Worm (Caenorhabditis elegans): ENCODE data around the gene F14H12.8.

Gene F14H12.8

ce11 chrX:4364877-4365276 lies at the start of gene F14H12.8:
Gene F14H12.8 (minus strand): TSS chrX:4364977.
- TF ChIP-seq fos-1 (tag; optimal IDR thresholded peaks at IDR 0.05) (no peak), ceh-16 (tag; optimal IDR thresholded peaks at IDR 0.05) (no peak), nhr-25 (tag; optimal IDR thresholded peaks at IDR 0.05) (no peak), nhr-77 (tag; optimal IDR thresholded peaks at IDR 0.05) (no peak), lin-11 (tag; optimal IDR thresholded peaks at IDR 0.05) (no peak), nhr-21 (tag; optimal IDR thresholded peaks at IDR 0.05) (no peak), nhr-237 (tag; optimal IDR thresholded peaks at IDR 0.05) (no peak)

DNA sequence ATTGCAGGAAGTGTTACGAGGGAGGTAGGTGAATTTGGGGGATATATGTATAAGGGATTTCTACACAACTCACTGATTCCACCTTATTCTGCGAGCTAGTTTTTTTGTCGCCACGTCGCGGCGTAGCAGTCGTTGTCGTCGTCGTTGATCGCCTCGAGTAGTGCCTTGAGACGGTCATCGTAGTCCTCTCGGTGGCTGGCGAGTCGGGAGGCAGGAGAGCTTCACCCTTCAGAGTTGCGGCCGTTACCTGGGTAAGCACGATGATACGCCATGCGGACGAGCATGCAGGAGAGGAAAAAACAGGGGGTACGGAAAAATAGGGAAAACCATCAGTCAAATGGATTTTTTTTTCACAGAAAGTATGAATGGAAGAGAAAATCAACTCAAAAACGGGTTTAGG lies 48.4 kb upstream of the F14H12.8 start:
- no peak for TF ChIP-seq nhr-25 (tag; optimal IDR thresholded peaks at IDR 0.05)
- TF ChIP-seq lin-13 (GFP tag; optimal IDR thresholded peaks at IDR 0.05): no peak
- TF ChIP-seq alr-1 (tag; optimal IDR thresholded peaks at IDR 0.05): no peak
- no peak for TF ChIP-seq sma-9 (GFP tag; optimal IDR thresholded peaks at IDR 0.05)
- no peak for TF ChIP-seq sma-9 (tag; optimal IDR thresholded peaks at IDR 0.05)
- TF ChIP-seq skn-1 (tag; optimal IDR thresholded peaks at IDR 0.05): no peak

DNA sequence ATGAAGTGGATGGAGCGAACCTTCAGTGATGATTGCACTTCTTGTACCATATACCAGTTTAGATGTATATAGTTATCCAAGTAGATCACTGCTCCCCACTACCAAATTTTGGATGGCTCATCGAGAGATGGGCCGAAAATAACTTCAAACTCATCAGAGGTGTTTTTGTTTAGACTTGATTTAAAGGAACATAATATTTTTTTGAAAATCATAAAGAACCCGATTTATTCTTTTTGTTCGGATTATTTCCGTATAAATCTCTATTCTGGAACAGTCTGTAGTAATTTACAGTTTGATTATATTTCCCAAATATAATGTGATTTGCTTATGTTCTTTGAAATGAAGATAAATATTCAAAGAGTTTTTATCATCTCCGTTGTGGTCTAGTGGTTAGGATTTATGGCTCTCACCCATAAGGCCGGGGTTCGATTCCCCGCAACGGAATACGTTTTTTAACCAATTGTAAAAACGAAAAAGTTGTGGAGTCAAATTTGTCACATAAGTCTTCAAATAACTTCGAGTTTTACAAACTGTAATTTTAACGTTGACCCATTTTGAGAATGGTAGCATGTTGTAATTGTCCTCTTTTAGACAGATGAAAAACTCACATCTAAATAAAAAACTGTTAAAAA lies 45.6 kb upstream of the F14H12.8 start:
- no peak for TF ChIP-seq lsy-2 (tag; optimal IDR thresholded peaks at IDR 0.05)
- no peak for TF ChIP-seq unc-62 (GFP tag; optimal IDR thresholded peaks at IDR 0.05)
- TF ChIP-seq C34F6.9 (tag; optimal IDR thresholded peaks at IDR 0.05): no peak
- TF ChIP-seq nhr-11 (tag; optimal IDR thresholded peaks at IDR 0.05): no peak
- no peak for TF ChIP-seq nhr-10 (tag; optimal IDR thresholded peaks at IDR 0.05)
- no peak for TF ChIP-seq elt-3 (tag; optimal IDR thresholded peaks at IDR 0.05)
- TF ChIP-seq alr-1 (tag; optimal IDR thresholded peaks at IDR 0.05): no peak
- no peak for TF ChIP-seq sma-3 (GFP tag; optimal IDR thresholded peaks at IDR 0.05)
- no peak for TF ChIP-seq nhr-12 (tag; optimal IDR thresholded peaks at IDR 0.05)
- no peak for TF ChIP-seq nhr-21 (tag; optimal IDR thresholded peaks at IDR 0.05)
- TF ChIP-seq nhr-237 (tag; optimal IDR thresholded peaks at IDR 0.05): no peak
- no peak for TF ChIP-seq unc-39 (tag; optimal IDR thresholded peaks at IDR 0.05)
- no peak for TF ChIP-seq snpc-4 (tag; optimal IDR thresholded peaks at IDR 0.05)

ce11 chrX:4409591-4410279 lies 45.0 kb upstream of the F14H12.8 start:
- TF ChIP-seq lin-39 (tag; optimal IDR thresholded peaks at IDR 0.05) (no peak), ztf-1 (GFP tag; conservative IDR thresholded peaks at IDR 0.05) (no peak), alr-1 (tag; optimal IDR thresholded peaks at IDR 0.05) (no peak), aly-2 (tag; optimal IDR thresholded peaks at IDR 0.05) (no peak), sma-9 (GFP tag; optimal IDR thresholded peaks at IDR 0.05) (no peak), sma-9 (tag; optimal IDR thresholded peaks at IDR 0.05) (no peak), ceh-16 (tag; optimal IDR thresholded peaks at IDR 0.05) (no peak), mdl-1 (tag; optimal IDR thresholded peaks at IDR 0.05) (no peak), ceh-82 (tag; optimal IDR thresholded peaks at IDR 0.05) (no peak), F13H6.1 (tag; optimal IDR thresholded peaks at IDR 0.05) (no peak), peb-1 (tag; optimal IDR thresholded peaks at IDR 0.05) (no peak), nhr-77 (tag; optimal IDR thresholded peaks at IDR 0.05) (no peak), lin-13 (GFP tag; optimal IDR thresholded peaks at IDR 0.05) (no peak), elt-3 (tag; optimal IDR thresholded peaks at IDR 0.05) (no peak), nhr-237 (tag; optimal IDR thresholded peaks at IDR 0.05) (no peak)

- TF ChIP-seq zag-1 (tag; optimal IDR thresholded peaks at IDR 0.05) (peak; percentile 22), nhr-77 (tag; optimal IDR thresholded peaks at IDR 0.05) (no peak), elt-3 (tag; optimal IDR thresholded peaks at IDR 0.05) (no peak), Y55F3AM.14 (GFP tag; optimal IDR thresholded peaks at IDR 0.05) (no peak), ztf-1 (GFP tag; conservative IDR thresholded peaks at IDR 0.05) (no peak), nhr-23 (tag; optimal IDR thresholded peaks at IDR 0.05) (no peak), ceh-16 (tag; optimal IDR thresholded peaks at IDR 0.05) (no peak), sma-9 (GFP tag; optimal IDR thresholded peaks at IDR 0.05) (no peak), sma-9 (tag; optimal IDR thresholded peaks at IDR 0.05) (no peak), nhr-25 (tag; optimal IDR thresholded peaks at IDR 0.05) (no peak), mab-5 (tag; optimal IDR thresholded peaks at IDR 0.05) (peak; percentile 76), nhr-10 (tag; optimal IDR thresholded peaks at IDR 0.05) (no peak), unc-55 (GFP tag; optimal IDR thresholded peaks at IDR 0.05) (peak; percentile 52)
These were observed 43.7 kb upstream of the F14H12.8 start for ce11 chrX:4408466-4408865.

Measured in whole organism, L2 larva.